Worm (Caenorhabditis elegans) whole organism, mixed stage, embryonic: ENCODE measurements around the gene fbxb-22.

ENCODE experiments used
- M03D4.4 ChIP-seq: sonication (generic microtip); optimal IDR thresholded peaks from 2 replicates; lab custom pipeline; 2017; ENCODE audit warnings: mild to moderate bottlenecking, missing genetic modification characterization, missing compliant biosample characterization
- bed-3 ChIP-seq: fragments of 200-800 bp; sonication (Bioruptor generic); optimal IDR thresholded peaks from 3 replicates; lab custom pipeline; 2018; ENCODE audit warnings: mild to moderate bottlenecking, missing genetic modification characterization, moderate library complexity, missing compliant biosample characterization
- blmp-1 ChIP-seq: fragments of 150-350 bp; optimal IDR thresholded peaks from 2 replicates; lab custom pipeline; 2014; ENCODE audit warnings: missing biosample characterization, missing genetic modification characterization
- ceh-39 ChIP-seq: fragments of 150-350 bp; optimal IDR thresholded peaks from 2 replicates; lab custom pipeline; 2014; ENCODE audit warnings: missing biosample characterization, missing genetic modification characterization
- ceh-43 ChIP-seq: fragments of 200-800 bp; sonication (Bioruptor generic); optimal IDR thresholded peaks from 2 replicates; lab custom pipeline; 2018; ENCODE audit warnings: mild to moderate bottlenecking, missing genetic modification characterization, moderate library complexity, missing compliant biosample characterization
- ceh-83 ChIP-seq: fragments of 200-800 bp; sonication (Bioruptor generic); optimal IDR thresholded peaks from 2 replicates; lab custom pipeline; 2018; ENCODE audit warnings: mild to moderate bottlenecking, missing genetic modification characterization, missing compliant biosample characterization
- ces-1 ChIP-seq: fragments of 150-350 bp; optimal IDR thresholded peaks from 2 replicates; lab custom pipeline; 2014; ENCODE audit warnings: missing biosample characterization, missing genetic modification reagents, missing genetic modification characterization
- cnd-1 ChIP-seq: fragments of 200-800 bp; sonication (Bioruptor generic); optimal IDR thresholded peaks from 2 replicates; lab custom pipeline; 2018; ENCODE audit warnings: mild to moderate bottlenecking, missing genetic modification characterization, missing compliant biosample characterization
- drap-1 ChIP-seq: fragments of 200-800 bp; sonication (Bioruptor generic); optimal IDR thresholded peaks from 3 replicates; lab custom pipeline; 2018; ENCODE audit warnings: mild to moderate bottlenecking, missing genetic modification characterization, missing compliant biosample characterization
- elt-1 ChIP-seq: sonication (generic microtip); optimal IDR thresholded peaks from 2 replicates; lab custom pipeline; 2017; ENCODE audit warnings: missing genetic modification characterization, mild to moderate bottlenecking, missing compliant biosample characterization, antibody characterized with exemption, moderate library complexity, borderline replicate concordance; ENCODE audit not compliant: insufficient read depth
- elt-3 ChIP-seq: fragments of 150-350 bp; optimal IDR thresholded peaks from 2 replicates; lab custom pipeline; 2014; ENCODE audit warnings: missing biosample characterization, missing genetic modification characterization
- flh-1 ChIP-seq: fragments of 200-800 bp; sonication (Bioruptor generic); optimal IDR thresholded peaks from 2 replicates; lab custom pipeline; 2018; ENCODE audit warnings: mild to moderate bottlenecking, missing genetic modification characterization, moderate library complexity, missing compliant biosample characterization
- ham-2 ChIP-seq: fragments of 200-800 bp; sonication (Bioruptor generic); optimal IDR thresholded peaks from 2 replicates; lab custom pipeline; 2018; ENCODE audit warnings: mild to moderate bottlenecking, missing genetic modification characterization, missing compliant biosample characterization
- hlh-1 ChIP-seq: fragments of 150-350 bp; optimal IDR thresholded peaks from 2 replicates; lab custom pipeline; 2014; ENCODE audit warnings: missing biosample characterization, missing genetic modification reagents, missing genetic modification characterization
- lin-13 ChIP-seq: fragments of 150-350 bp; optimal IDR thresholded peaks from 2 replicates; lab custom pipeline; 2014; ENCODE audit warnings: missing biosample characterization, missing genetic modification characterization
- lsy-2 ChIP-seq: fragments of 150-350 bp; optimal IDR thresholded peaks from 2 replicates; lab custom pipeline; 2014; ENCODE audit warnings: missing biosample characterization, missing genetic modification characterization
- mab-5 ChIP-seq: fragments of 150-350 bp; optimal IDR thresholded peaks from 2 replicates; lab custom pipeline; 2014; ENCODE audit warnings: missing biosample characterization, missing genetic modification characterization
- mep-1 ChIP-seq: fragments of 150-350 bp; optimal IDR thresholded peaks from 2 replicates; lab custom pipeline; 2017; ENCODE audit warnings: missing biosample characterization, missing genetic modification reagents, missing genetic modification characterization, inconsistent platforms
- mls-2 ChIP-seq: sonication (generic microtip); optimal IDR thresholded peaks from 2 replicates; lab custom pipeline; 2016; ENCODE audit warnings: mild to moderate bottlenecking, missing genetic modification characterization, moderate library complexity, missing compliant biosample characterization
- nhr-12 ChIP-seq: fragments of 150-350 bp; optimal IDR thresholded peaks from 2 replicates; lab custom pipeline; 2014; ENCODE audit warnings: missing biosample characterization, missing genetic modification characterization
- nhr-2 ChIP-seq: fragments of 150-350 bp; optimal IDR thresholded peaks from 2 replicates; lab custom pipeline; 2014; ENCODE audit warnings: missing biosample characterization, missing genetic modification characterization
- nhr-237 ChIP-seq: fragments of 150-350 bp; optimal IDR thresholded peaks from 2 replicates; lab custom pipeline; 2014; ENCODE audit warnings: missing biosample characterization, missing genetic modification characterization
- nhr-28 ChIP-seq: fragments of 150-350 bp; optimal IDR thresholded peaks from 2 replicates; lab custom pipeline; 2014; ENCODE audit warnings: missing biosample characterization, missing genetic modification characterization
- nhr-76 ChIP-seq: sonication (generic microtip); optimal IDR thresholded peaks from 2 replicates; lab custom pipeline; 2017; ENCODE audit warnings: missing biosample characterization, missing genetic modification characterization
- pha-4 ChIP-seq: fragments of 150-350 bp; optimal IDR thresholded peaks from 2 replicates; lab custom pipeline; 2018; ENCODE audit warnings: missing biosample characterization, missing genetic modification reagents, missing genetic modification characterization
- sem-2 ChIP-seq: fragments of 200-800 bp; sonication (Bioruptor generic); optimal IDR thresholded peaks from 2 replicates; lab custom pipeline; 2018; ENCODE audit warnings: mild to moderate bottlenecking, missing genetic modification characterization, missing compliant biosample characterization
- snpc-4 ChIP-seq: fragments of 150-350 bp; optimal IDR thresholded peaks from 2 replicates; lab custom pipeline; 2014; ENCODE audit warnings: missing biosample characterization, missing genetic modification characterization
- sptf-1 ChIP-seq: sonication (generic microtip); optimal IDR thresholded peaks from 2 replicates; lab custom pipeline; 2017; ENCODE audit warnings: mild to moderate bottlenecking, missing genetic modification characterization, moderate library complexity, missing compliant biosample characterization
- tbx-8 ChIP-seq: fragments of 200-800 bp; sonication (Bioruptor generic); optimal IDR thresholded peaks from 2 replicates; lab custom pipeline; 2018; ENCODE audit warnings: mild to moderate bottlenecking, missing genetic modification characterization, moderate library complexity, missing compliant biosample characterization
- unc-120 ChIP-seq: sonication (generic microtip); optimal IDR thresholded peaks from 2 replicates; lab custom pipeline; 2017; ENCODE audit warnings: missing genetic modification characterization, missing compliant biosample characterization; ENCODE audit not compliant: poor library complexity, severe bottlenecking
- zip-8 ChIP-seq: fragments of 150-350 bp; optimal IDR thresholded peaks from 2 replicates; lab custom pipeline; 2014; ENCODE audit warnings: missing biosample characterization, missing genetic modification characterization

fbxb-22 gene

DNA sequence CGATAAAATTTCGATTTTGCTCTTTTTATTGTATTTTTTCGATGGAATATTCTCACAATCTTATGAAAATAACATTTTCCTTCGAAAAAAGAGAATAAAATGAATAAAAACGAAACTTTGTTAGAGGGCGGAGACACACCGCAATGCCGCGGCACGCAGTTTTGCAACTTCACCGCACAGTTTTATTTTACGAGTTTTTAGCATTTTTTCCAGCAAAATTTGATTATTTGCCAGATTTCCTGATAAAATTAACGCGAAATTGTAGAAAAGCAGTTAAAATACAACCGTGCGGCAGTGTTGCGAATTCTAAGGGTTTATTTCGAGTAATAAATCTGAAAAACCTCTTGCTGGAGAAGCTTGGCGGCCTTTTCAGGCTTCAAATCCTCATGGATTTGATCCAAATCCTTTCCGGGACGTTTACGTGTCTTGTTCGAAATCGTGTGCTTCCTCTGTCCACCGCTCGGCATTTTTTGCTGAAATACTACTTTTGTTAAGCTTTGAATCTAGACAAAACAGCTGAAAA, 34.8 kb upstream of the fbxb-22 start, which contains the start of gene znf-593:
Gene znf-593 (minus strand): TSS at position 473 of the 523 bp plus-strand sequence.
- TF ChIP-seq bed-3 (GFP tag; lab: Kevin White, UChicago) (no peak), ceh-83 (GFP tag; lab: Kevin White, UChicago) (peak; percentile 58), cnd-1 (peak; percentile 29), lin-13 (peak; percentile 6), M03D4.4 (tag; lab: Kevin White, UChicago) (peak; percentile 7), nhr-76 (tag; lab: Kevin White, UChicago) (no peak), zip-8 (no peak), sptf-1 (tag; lab: Kevin White, UChicago) (peak; percentile 56), hlh-1 (tag; lab: Kevin White, UChicago) (no peak), sem-2 (GFP tag; lab: Kevin White, UChicago) (no peak), elt-1 (tag; lab: Kevin White, UChicago) (no peak), unc-120 (tag; lab: Kevin White, UChicago) (peak; percentile 12), ces-1 (GFP tag; lab: Kevin White, UChicago) (no peak)

DNA sequence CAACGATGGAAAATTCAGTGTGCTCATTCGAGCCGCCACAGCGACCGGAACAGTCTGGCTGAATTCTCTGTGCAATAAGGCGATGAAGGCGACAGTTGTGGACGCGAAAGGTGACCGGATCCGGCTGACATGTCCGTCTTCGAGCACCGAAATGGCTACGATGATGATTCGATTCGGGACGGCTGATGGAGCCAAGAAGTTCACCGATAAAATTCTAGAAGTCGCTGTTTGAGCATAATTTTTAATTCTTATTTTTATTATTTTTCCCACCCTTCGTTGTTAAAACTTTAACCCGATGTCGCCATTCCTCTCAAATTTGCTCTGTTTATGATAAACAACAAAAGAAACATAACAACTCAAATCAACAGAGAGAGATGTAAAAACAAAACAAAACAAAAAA, 34.0 kb upstream of the fbxb-22 start:
- TF ChIP-seq nhr-237 (tag; lab: Kevin White, UChicago) (no peak), M03D4.4 (tag; lab: Kevin White, UChicago) (no peak)

DNA sequence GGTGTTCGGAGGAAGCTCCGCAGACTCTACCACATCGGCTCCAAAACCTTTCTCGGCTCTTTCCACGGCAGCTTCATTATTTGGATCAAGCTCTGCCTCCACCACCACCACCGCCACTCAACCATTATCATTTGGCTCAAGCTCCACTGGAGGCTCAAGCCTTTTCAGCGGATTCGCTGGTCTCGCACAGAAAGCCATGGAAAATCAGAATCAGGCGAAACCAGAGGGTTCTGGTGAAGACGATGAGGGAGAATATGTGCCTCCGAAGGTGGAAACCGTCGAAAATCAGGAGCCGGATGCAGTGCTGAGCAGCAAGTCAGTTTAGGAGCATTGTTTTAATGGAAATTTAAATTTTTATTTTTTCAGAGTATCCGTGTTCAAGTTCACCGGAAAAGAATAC, 33.5 kb upstream of the fbxb-22 start:
- TF ChIP-seq lin-13 (no peak), elt-1 (tag; lab: Kevin White, UChicago) (no peak), lsy-2 (no peak), unc-120 (tag; lab: Kevin White, UChicago) (no peak), nhr-12 (tag; lab: Kevin White, UChicago) (no peak), mls-2 (no peak), nhr-237 (tag; lab: Kevin White, UChicago) (no peak), mep-1 (tag; lab: Kevin White, UChicago) (no peak), nhr-2 (tag; lab: Kevin White, UChicago) (no peak), mab-5 (tag; lab: Kevin White, UChicago) (no peak), ham-2 (GFP tag; lab: Kevin White, UChicago) (no peak), ceh-39 (tag; lab: Kevin White, UChicago) (no peak), flh-1 (GFP tag; lab: Kevin White, UChicago) (no peak), elt-3 (tag; lab: Kevin White, UChicago) (no peak), nhr-76 (tag; lab: Kevin White, UChicago) (no peak), snpc-4 (tag; lab: Kevin White, UChicago) (no peak), blmp-1 (tag; lab: Kevin White, UChicago) (no peak)
- TF ChIP-seq, all 35 proteins: peak for 0

DNA sequence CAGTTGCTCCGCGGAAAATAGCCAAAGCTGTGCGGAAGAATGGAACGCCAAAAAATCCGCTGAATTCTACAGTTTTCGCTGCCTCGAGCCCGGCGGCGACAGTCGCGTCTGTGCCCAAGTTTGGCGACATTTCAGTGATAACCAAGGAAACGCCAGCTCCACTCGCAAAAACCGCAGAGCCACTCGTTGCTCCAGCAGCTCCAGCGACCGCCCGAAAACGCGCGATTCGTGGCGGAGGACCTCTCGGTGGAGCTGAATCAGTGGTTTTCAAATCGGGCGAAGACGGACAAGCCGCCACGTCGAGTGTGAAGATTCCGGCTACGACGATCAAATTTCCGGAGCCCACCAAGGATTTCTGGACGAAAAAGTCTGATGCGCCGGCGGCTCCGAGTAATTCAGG, 32.7 kb upstream of the fbxb-22 start:
- no peak for TF ChIP-seq ceh-43 (GFP tag; lab: Kevin White, UChicago)
- TF ChIP-seq nhr-12 (tag; lab: Kevin White, UChicago) = no peak
- no peak for TF ChIP-seq mep-1 (tag; lab: Kevin White, UChicago)
- TF ChIP-seq hlh-1 (tag; lab: Kevin White, UChicago) = no peak

DNA sequence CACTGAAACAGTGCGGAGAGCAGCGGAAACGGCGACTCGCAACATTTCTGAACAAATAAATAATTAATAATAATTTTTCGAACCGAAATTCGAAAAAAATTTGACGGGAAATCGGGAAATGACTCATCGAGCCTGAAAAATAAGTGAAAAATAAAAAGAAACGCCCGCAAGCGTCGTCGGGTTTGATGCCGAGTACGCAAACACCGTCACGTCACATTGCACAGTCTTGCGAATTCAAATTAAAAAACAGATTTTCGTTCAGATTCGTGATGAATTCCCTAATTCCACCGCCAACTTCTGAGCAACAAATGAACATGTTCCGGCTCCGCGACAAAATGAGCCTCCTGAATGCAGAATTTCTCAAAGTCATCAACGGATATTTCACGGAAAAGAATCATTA, 32.1 kb upstream of the fbxb-22 start, which contains the start of the genes ndab-1 and npp-16:
Gene ndab-1 (minus strand): TSS at position 47 of the 400 bp plus-strand sequence.
Gene npp-16 (plus strand): TSS at position 263 of the 400 bp plus-strand sequence.
- TF ChIP-seq ham-2 (GFP tag; lab: Kevin White, UChicago) (no peak), M03D4.4 (tag; lab: Kevin White, UChicago) (peak; percentile 39), ces-1 (GFP tag; lab: Kevin White, UChicago) (peak; percentile 42)

DNA sequence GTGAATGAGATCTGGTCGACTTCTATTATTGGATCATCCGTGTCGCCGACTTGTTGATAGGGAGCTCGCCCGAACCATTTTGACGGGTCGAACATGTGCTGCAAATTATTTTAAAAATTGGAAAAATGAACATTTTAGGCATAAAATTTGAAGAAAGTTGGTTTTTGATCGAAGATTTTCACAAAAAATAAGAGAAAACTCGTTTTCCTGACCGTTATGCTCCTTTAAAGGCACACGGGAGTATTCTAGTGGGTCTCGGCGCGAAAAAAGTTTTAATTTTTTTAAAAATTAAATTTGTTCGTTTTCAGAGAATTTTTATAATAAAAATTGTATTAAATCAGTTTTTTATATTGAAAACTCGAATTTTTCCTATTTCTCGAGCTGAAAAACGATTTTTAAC, 30.7 kb upstream of the fbxb-22 start, which contains the start of gene Y56A3A.16:
Gene Y56A3A.16 (minus strand): TSS at position 101 of the 400 bp plus-strand sequence.
- TF ChIP-seq cnd-1 (no peak), nhr-2 (tag; lab: Kevin White, UChicago) (no peak), snpc-4 (tag; lab: Kevin White, UChicago) (no peak), elt-1 (tag; lab: Kevin White, UChicago) (no peak), ces-1 (GFP tag; lab: Kevin White, UChicago) (no peak), nhr-28 (no peak), blmp-1 (tag; lab: Kevin White, UChicago) (no peak), ham-2 (GFP tag; lab: Kevin White, UChicago) (no peak), ceh-43 (GFP tag; lab: Kevin White, UChicago) (no peak), nhr-12 (tag; lab: Kevin White, UChicago) (no peak), lin-13 (no peak), elt-3 (tag; lab: Kevin White, UChicago) (no peak), nhr-76 (tag; lab: Kevin White, UChicago) (no peak), unc-120 (tag; lab: Kevin White, UChicago) (no peak), zip-8 (no peak), M03D4.4 (tag; lab: Kevin White, UChicago) (no peak), drap-1 (GFP tag; lab: Kevin White, UChicago) (no peak), tbx-8 (GFP tag; lab: Kevin White, UChicago) (no peak), pha-4 (no peak), bed-3 (GFP tag; lab: Kevin White, UChicago) (no peak)
